Worm (Caenorhabditis elegans): ENCODE measurements around the gene F41G3.3.

The F41G3.3 gene

DNA sequence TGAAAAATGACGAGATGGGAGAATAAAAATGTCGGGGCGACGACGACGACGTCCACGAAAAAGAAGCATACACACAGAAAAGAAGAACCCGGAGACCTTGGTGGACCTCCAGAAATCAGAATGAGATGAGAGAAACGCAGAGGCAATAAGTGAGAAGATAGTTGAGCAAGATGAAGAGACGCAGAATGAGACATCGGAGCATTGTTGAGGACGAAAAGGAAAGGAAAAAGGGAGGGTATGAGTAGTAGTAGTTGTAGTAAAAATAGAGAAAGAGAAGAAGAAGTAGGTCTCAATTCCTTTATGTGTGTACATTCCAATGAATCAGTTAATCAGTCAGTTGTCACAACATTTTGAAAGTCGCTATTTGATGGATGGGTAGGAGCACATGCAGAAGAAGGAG, 27.0 kb upstream of the F41G3.3 start, which contains the start of gene T14B4.8:
Gene T14B4.8, minus strand, starts transcription at position 60 of the 400 bp plus-strand sequence.
- TF ChIP-seq F13C5.2 (tag; optimal IDR thresholded peaks at IDR 0.05) (no peak), ceh-36 (tag; optimal IDR thresholded peaks at IDR 0.05) (no peak), hnd-1 (tag; optimal IDR thresholded peaks at IDR 0.05) (no peak), tbx-11 (GFP tag; IDR thresholded peaks at IDR 0.05) (no peak), hmg-4 (GFP tag; optimal IDR thresholded peaks at IDR 0.05) (no peak), scrt-1 (GFP tag; IDR thresholded peaks at IDR 0.05) (no peak), ets-7 (tag; optimal IDR thresholded peaks at IDR 0.05) (no peak), aly-1 (tag; optimal IDR thresholded peaks at IDR 0.05) (no peak), tra-4 (tag; optimal IDR thresholded peaks at IDR 0.05) (no peak), B0310.2 (tag; optimal IDR thresholded peaks at IDR 0.05) (no peak)

DNA sequence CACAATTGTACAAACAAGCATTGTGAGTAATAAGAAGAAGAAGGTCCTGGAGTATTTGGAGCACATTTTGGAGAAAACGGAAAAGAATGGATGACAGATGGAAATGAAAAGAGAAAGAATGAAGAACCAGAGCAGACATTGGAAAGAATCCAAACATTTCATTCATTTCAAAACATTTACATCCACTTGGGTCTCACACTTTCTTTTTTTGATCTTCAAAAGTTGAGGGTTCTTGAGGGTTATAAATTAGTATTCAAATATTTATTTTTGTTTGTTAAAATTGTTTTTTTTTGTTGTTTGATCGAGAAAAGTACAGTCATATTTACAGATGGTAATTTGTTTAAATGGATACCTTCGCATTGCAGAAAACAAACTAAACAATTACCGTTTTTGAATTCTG, 22.6 kb upstream of the F41G3.3 start, which contains the start of gene T14B4.9:
Gene T14B4.9, minus strand, starts transcription at position 101 of the 400 bp plus-strand sequence.
- TF ChIP-seq hnd-1 (tag; optimal IDR thresholded peaks at IDR 0.05) (no peak), scrt-1 (GFP tag; IDR thresholded peaks at IDR 0.05) (no peak), F13C5.2 (tag; optimal IDR thresholded peaks at IDR 0.05) (no peak), tra-4 (tag; optimal IDR thresholded peaks at IDR 0.05) (no peak), sea-1 (GFP tag; conservative IDR thresholded peaks at IDR 0.05) (no peak), B0310.2 (tag; optimal IDR thresholded peaks at IDR 0.05) (no peak), aly-1 (tag; optimal IDR thresholded peaks at IDR 0.05) (no peak), pes-1 (GFP tag; IDR thresholded peaks at IDR 0.05) (no peak), ets-7 (tag; optimal IDR thresholded peaks at IDR 0.05) (no peak), tbx-11 (GFP tag; IDR thresholded peaks at IDR 0.05) (no peak), ceh-13 (GFP tag; optimal IDR thresholded peaks at IDR 0.05) (no peak)

DNA sequence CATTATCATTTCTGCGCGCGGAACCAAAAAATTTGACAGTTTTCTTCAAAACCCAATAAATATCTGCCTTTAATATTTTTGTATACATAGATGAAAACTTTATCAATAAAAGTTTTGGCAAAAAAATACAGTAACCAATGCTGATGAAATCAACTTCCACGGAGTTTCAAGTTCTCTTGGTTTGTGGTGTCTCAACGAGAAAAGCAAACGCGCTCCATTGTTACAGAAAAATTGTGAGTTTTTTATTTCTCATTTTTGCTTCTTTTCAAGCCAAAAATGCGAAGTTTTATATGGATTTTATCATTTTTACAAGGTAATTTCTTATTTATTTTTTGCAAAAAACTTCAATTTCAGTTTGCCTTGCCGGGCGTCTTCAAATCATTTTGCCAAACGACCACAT, 21.7 kb upstream of the F41G3.3 start, which contains the start of gene T14B4.3:
Gene T14B4.3, plus strand, starts transcription at position 264 of the 400 bp plus-strand sequence.
- TF ChIP-seq tbx-37 (GFP tag; conservative IDR thresholded peaks at IDR 0.05), result peak; percentile 55; the same call in 1 of the 2 replicates
- TF ChIP-seq ceh-36 (tag; optimal IDR thresholded peaks at IDR 0.05), result no peak
- TF ChIP-seq F13C5.2 (tag; optimal IDR thresholded peaks at IDR 0.05), result peak; percentile 62
- TF ChIP-seq hmg-4 (GFP tag; optimal IDR thresholded peaks at IDR 0.05), result no peak

DNA sequence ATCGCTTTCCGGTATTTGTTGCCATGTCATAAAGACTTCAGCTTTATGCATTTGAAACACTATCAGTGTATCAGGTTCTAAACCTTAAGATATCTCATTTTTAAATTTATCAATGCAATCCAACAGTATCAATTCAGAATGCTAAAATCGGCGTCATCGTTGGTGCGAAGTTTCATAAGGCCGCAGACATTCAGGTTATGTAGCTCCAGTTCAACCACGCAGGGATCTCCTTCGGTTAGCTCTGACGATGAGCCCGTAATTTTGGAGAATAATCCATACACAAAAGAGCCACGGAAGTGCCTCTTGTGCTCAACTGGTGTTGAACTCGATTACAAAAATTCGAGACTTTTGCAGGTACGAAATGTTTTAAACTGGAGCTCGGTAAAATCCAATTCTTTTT, 20.3 kb upstream of the F41G3.3 start, which contains the start of gene mrps-18.C:
Gene mrps-18.C, plus strand, starts transcription at position 138 of the 400 bp plus-strand sequence.
- TF ChIP-seq F13C5.2 (tag; optimal IDR thresholded peaks at IDR 0.05) (no peak), sea-1 (GFP tag; conservative IDR thresholded peaks at IDR 0.05) (no peak), tra-4 (tag; optimal IDR thresholded peaks at IDR 0.05) (no peak), tbx-11 (GFP tag; IDR thresholded peaks at IDR 0.05) (no peak), pes-1 (GFP tag; IDR thresholded peaks at IDR 0.05) (no peak), hnd-1 (tag; optimal IDR thresholded peaks at IDR 0.05) (no peak), flt-1 (GFP tag; IDR thresholded peaks at IDR 0.05) (no peak), ceh-13 (GFP tag; optimal IDR thresholded peaks at IDR 0.05) (no peak), hmg-4 (GFP tag; optimal IDR thresholded peaks at IDR 0.05) (no peak), ceh-36 (tag; optimal IDR thresholded peaks at IDR 0.05) (no peak), B0310.2 (tag; optimal IDR thresholded peaks at IDR 0.05) (no peak), hmbx-1 (tag; optimal IDR thresholded peaks at IDR 0.05) (no peak), scrt-1 (GFP tag; IDR thresholded peaks at IDR 0.05) (no peak), tbx-37 (GFP tag; conservative IDR thresholded peaks at IDR 0.05) (no peak)

DNA sequence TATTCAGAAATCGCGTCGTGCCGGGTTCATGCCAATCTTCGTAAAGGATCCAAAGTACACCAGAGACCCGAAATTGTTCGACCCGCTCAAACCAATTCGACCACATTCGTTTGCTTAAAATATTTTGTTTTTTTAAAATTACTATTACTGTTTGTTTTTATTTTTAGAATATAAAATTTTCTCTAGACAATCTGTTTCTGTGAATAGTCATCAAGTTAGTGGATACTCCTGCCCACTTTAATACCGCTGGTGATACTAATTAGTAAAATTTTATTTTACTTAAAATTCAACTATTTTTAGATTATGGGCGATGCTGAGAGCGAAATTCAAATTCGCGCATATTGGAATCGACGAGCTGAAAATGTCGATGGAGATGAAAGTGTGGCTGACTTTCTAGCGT, 19.7 kb upstream of the F41G3.3 start, which contains the start of gene T14B4.1:
Gene T14B4.1, plus strand, starts transcription at position 301 of the 400 bp plus-strand sequence.
- TF ChIP-seq aly-1 (tag; optimal IDR thresholded peaks at IDR 0.05), result no peak
- TF ChIP-seq ama-1 (optimal IDR thresholded peaks at IDR 0.05), result no peak
- no peak for TF ChIP-seq ets-7 (tag; optimal IDR thresholded peaks at IDR 0.05)
- TF ChIP-seq pes-1 (GFP tag; IDR thresholded peaks at IDR 0.05), result no peak
- no peak for TF ChIP-seq ceh-36 (tag; optimal IDR thresholded peaks at IDR 0.05)
- TF ChIP-seq F13C5.2 (tag; optimal IDR thresholded peaks at IDR 0.05), result no peak
- no peak for TF ChIP-seq B0310.2 (tag; optimal IDR thresholded peaks at IDR 0.05)
- no peak for TF ChIP-seq scrt-1 (GFP tag; IDR thresholded peaks at IDR 0.05)
- TF ChIP-seq hmbx-1 (tag; optimal IDR thresholded peaks at IDR 0.05), result no peak
- TF ChIP-seq sea-1 (GFP tag; conservative IDR thresholded peaks at IDR 0.05), result no peak
- no peak for TF ChIP-seq ceh-13 (GFP tag; optimal IDR thresholded peaks at IDR 0.05)
- TF ChIP-seq tbx-11 (GFP tag; IDR thresholded peaks at IDR 0.05), result no peak
- TF ChIP-seq hnd-1 (tag; optimal IDR thresholded peaks at IDR 0.05), result no peak
- TF ChIP-seq hmg-4 (GFP tag; optimal IDR thresholded peaks at IDR 0.05), result no peak
- TF ChIP-seq tbx-37 (GFP tag; conservative IDR thresholded peaks at IDR 0.05), result no peak
- TF ChIP-seq flt-1 (GFP tag; IDR thresholded peaks at IDR 0.05), result no peak
- TF ChIP-seq tra-4 (tag; optimal IDR thresholded peaks at IDR 0.05), result no peak

DNA sequence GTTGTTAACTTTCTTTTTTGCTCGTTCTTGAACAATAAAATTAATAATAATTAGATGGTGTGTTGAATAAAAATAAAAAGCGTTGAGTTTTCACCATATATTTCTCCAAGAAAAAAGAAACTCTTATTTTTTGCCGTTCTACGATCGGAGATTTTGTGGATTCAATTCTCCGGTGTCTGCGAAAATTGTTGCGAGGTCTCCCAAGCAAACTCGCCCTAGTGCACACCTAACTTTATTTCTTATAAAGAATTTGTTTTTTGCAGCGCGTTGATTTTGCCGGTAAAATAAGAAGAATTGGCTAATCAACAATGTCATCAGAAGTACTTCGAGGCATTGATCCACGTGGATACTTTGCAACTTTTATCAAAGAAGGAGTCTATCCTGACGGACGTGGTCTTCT, 14.9 kb upstream of the F41G3.3 start, which contains the start of gene exos-8:
Gene exos-8, plus strand, starts transcription at position 264 of the 400 bp plus-strand sequence.
- TF ChIP-seq hnd-1 (tag; optimal IDR thresholded peaks at IDR 0.05) (peak; percentile 18), ets-7 (tag; optimal IDR thresholded peaks at IDR 0.05) (peak; percentile 62), scrt-1 (GFP tag; IDR thresholded peaks at IDR 0.05) (no peak; the same call in 1 of the 2 replicates), tra-4 (tag; optimal IDR thresholded peaks at IDR 0.05) (no peak), F13C5.2 (tag; optimal IDR thresholded peaks at IDR 0.05) (peak; percentile 24), ceh-13 (GFP tag; optimal IDR thresholded peaks at IDR 0.05) (peak; percentile 14), hmbx-1 (tag; optimal IDR thresholded peaks at IDR 0.05) (no peak), tbx-37 (GFP tag; conservative IDR thresholded peaks at IDR 0.05) (peak; percentile 45)

DNA sequence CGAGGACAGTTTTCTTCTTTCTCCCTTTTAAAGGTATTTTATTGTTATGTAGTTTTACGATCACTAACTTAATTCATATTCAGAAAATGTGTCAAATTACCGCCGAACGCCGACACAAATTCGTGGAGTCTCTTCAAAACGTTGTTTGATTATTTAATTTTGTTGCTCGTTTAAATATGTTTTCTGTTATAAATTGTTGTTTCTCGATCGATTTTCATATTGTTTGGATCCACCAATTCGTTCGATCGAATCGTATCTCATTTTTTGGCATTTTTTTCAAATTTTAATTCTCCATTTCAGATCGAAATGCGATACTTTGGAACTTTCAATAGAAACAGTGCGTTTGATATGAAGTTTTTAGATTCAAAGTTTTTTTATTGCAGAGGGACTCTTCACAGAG, 13.7 kb upstream of the F41G3.3 start, which contains the start of gene F41G3.6:
Gene F41G3.6, plus strand, starts transcription at position 301 of the 400 bp plus-strand sequence.
- TF ChIP-seq tra-4 (tag; optimal IDR thresholded peaks at IDR 0.05) (no peak), pes-1 (GFP tag; IDR thresholded peaks at IDR 0.05) (no peak), sea-1 (GFP tag; conservative IDR thresholded peaks at IDR 0.05) (no peak), hmg-4 (GFP tag; optimal IDR thresholded peaks at IDR 0.05) (no peak), F13C5.2 (tag; optimal IDR thresholded peaks at IDR 0.05) (no peak), tbx-37 (GFP tag; conservative IDR thresholded peaks at IDR 0.05) (no peak), scrt-1 (GFP tag; IDR thresholded peaks at IDR 0.05) (no peak)

DNA sequence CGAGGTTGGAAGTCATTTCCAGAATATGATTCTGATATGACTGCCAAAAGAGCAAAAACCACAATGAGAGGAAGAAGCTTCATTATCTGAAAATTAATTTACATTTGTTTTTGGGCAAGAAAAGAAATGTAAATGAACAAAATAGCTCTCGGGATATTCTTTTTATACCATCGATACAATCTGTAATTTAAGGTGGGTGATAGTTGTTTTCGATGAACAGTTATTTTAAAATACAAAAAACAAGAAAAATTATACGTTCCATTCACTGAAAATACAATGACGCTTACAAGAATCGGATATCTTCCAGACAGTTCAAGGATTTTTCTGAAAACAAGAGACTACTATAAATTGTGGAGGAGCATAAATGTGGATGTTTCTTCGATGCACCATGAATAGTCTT, 11.7 kb upstream of the F41G3.3 start, which contains the start of gene ins-15:
Gene ins-15, minus strand, starts transcription at position 101 of the 400 bp plus-strand sequence.
- no peak for TF ChIP-seq pes-1 (GFP tag; IDR thresholded peaks at IDR 0.05)
- no peak for TF ChIP-seq ceh-13 (GFP tag; optimal IDR thresholded peaks at IDR 0.05)
- no peak for TF ChIP-seq tra-4 (tag; optimal IDR thresholded peaks at IDR 0.05)
- no peak for TF ChIP-seq hmg-4 (GFP tag; optimal IDR thresholded peaks at IDR 0.05)
- TF ChIP-seq F13C5.2 (tag; optimal IDR thresholded peaks at IDR 0.05), result no peak
- no peak for TF ChIP-seq ets-7 (tag; optimal IDR thresholded peaks at IDR 0.05)
- TF ChIP-seq tbx-11 (GFP tag; IDR thresholded peaks at IDR 0.05), result no peak

Measured in whole organism, early embryonic.